Fruit fly (Drosophila melanogaster) whole organism, adult: ENCODE measurements around the gene CG44261.
A peak's percentile ranks its signal among the peaks of the same experiment; 100 is the strongest.

Experiments used
- CG11617 ChIP-seq: fragments of 200-800 bp; sonication (Bioruptor generic); optimal IDR thresholded peaks from 2 replicates; lab custom pipeline; 2017; ENCODE audit warnings: mild to moderate bottlenecking, missing biosample characterization, missing genetic modification reagents, missing genetic modification characterization
- CG12768 ChIP-seq: fragments of 200-800 bp; sonication (Bioruptor generic); optimal IDR thresholded peaks from 2 replicates; lab custom pipeline; 2017; ENCODE audit warnings: missing biosample characterization, missing genetic modification characterization, mild to moderate bottlenecking, moderate library complexity, missing genetic modification reagents
- CG33017 ChIP-seq: fragments of 200-800 bp; sonication (Bioruptor generic); optimal IDR thresholded peaks from 2 replicates; lab custom pipeline; 2018; ENCODE audit warnings: missing biosample characterization, mild to moderate bottlenecking, missing genetic modification characterization, moderate library complexity
- CG7045 ChIP-seq: fragments of 200-800 bp; sonication (Bioruptor generic); optimal IDR thresholded peaks from 2 replicates; lab custom pipeline; 2017; ENCODE audit warnings: missing biosample characterization, mild to moderate bottlenecking, missing genetic modification characterization
- CG7101 ChIP-seq: fragments of 200-800 bp; sonication (Bioruptor generic); optimal IDR thresholded peaks from 2 replicates; lab custom pipeline; 2018; ENCODE audit warnings: missing biosample characterization, mild to moderate bottlenecking, missing genetic modification characterization, moderate library complexity
- Clk ChIP-seq: fragments of 200-800 bp; sonication (Bioruptor generic); optimal IDR thresholded peaks from 2 replicates; lab custom pipeline; 2017; ENCODE audit warnings: missing biosample characterization, missing genetic modification characterization
- Crg-1 ChIP-seq: fragments of 200-800 bp; sonication (Bioruptor generic); optimal IDR thresholded peaks from 2 replicates; lab custom pipeline; 2016; ENCODE audit warnings: missing biosample characterization, missing genetic modification characterization
- Hr96 ChIP-seq: fragments of 200-800 bp; sonication (Bioruptor generic); optimal IDR thresholded peaks from 2 replicates; lab custom pipeline; 2016; ENCODE audit warnings: missing biosample characterization, missing genetic modification characterization
- Mnt ChIP-seq: fragments of 200-800 bp; sonication (Bioruptor generic); optimal IDR thresholded peaks from 2 replicates; lab custom pipeline; 2016; ENCODE audit warnings: missing biosample characterization, mild to moderate bottlenecking, missing genetic modification characterization
- bab1 ChIP-seq: fragments of 200-800 bp; sonication (Bioruptor generic); optimal IDR thresholded peaks from 3 replicates; lab custom pipeline; 2019; ENCODE audit warnings: missing biosample characterization, mild to moderate bottlenecking, missing genetic modification characterization, moderate library complexity
- cnc ChIP-seq, 2 experiments: fragments of >200 bp; optimal IDR thresholded peaks; 2 replicates each; lab custom pipeline; 2017
- kay ChIP-seq: fragments of 200-800 bp; sonication (Bioruptor generic); peaks from one replicate; lab custom pipeline; 2016; ENCODE audit warnings: missing biosample characterization, missing genetic modification characterization, borderline replicate concordance
- pad ChIP-seq: fragments of 200-800 bp; sonication (Bioruptor generic); optimal IDR thresholded peaks from 3 replicates; lab custom pipeline; 2017; ENCODE audit warnings: missing biosample characterization, missing genetic modification characterization, mild to moderate bottlenecking, moderate library complexity, missing genetic modification reagents
- toe ChIP-seq: fragments of 200-800 bp; sonication (Bioruptor generic); optimal IDR thresholded peaks from 2 replicates; lab custom pipeline; 2016; ENCODE audit warnings: missing biosample characterization, missing genetic modification characterization

DNA sequence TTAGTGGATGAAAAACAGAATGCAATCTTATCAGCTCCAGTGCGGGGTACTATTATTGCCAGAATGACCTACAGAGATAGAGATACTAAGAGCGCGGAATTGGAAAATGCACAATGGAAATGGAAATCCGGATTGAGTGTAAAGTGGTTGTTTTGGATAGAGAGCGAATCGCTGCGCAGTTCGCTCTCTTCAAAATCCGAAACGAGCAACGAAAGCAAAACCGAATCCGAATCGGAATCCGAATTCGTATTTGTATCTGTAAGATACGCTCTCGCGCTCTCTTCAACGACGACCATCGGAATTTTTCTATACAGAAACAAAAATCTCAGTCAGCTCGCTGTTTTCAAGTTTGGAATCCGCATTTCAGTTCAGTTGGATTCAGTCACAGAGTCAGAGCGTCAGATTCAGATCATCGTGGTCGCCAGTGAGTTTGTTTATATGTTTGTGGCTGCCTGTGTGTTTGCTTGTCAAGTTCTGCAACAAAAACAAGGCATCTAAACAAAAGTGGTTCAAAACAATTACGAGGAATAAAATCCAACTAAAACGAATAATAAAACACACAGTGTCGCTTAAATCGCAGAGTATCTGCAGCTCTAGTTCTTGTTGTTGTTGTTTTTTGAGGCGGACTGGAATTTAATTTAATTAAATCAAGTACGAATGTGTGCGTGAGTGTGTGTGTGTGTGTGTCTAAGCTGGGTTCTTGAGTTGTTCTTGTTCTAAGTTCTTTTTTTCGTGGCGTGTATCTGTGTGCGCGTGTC is 9.8 kb upstream of the CG44261 start, which contains the start of gene ps:
- TF ChIP-seq Hr96 (GFP tag; lab: Kevin White, UChicago): no peak
- peak; percentile 30 for TF ChIP-seq CG33017
- no peak for TF ChIP-seq Crg-1
- TF ChIP-seq Clk (GFP tag; lab: Kevin White, UChicago): no peak
- TF ChIP-seq Mnt (GFP tag; lab: Kevin White, UChicago): peak; percentile 77
- no peak for TF ChIP-seq toe
- TF ChIP-seq kay (GFP tag; lab: Kevin White, UChicago): no peak
- no peak for TF ChIP-seq CG7101 (tag; lab: Kevin White, UChicago)
- peak; percentile 19 for TF ChIP-seq bab1 (GFP tag; lab: Kevin White, UChicago)
- peak; percentile 40 for TF ChIP-seq CG11617 (GFP tag; lab: Kevin White, UChicago)
- TF ChIP-seq CG7045 (GFP tag; lab: Kevin White, UChicago): peak; percentile 43
- peak; percentile 6 for TF ChIP-seq pad (GFP tag; lab: Kevin White, UChicago)
- peak; percentile 2 for TF ChIP-seq CG12768
- TF ChIP-seq cnc (optimal IDR thresholded peaks at IDR 0.05; lab: Kevin White, UChicago): no peak
